Worm (Caenorhabditis elegans) whole organism, L3 larva: ENCODE measurements around the gene plpp-1.1.

ENCODE experiments used
- egl-27 ChIP-seq: sonication (generic microtip); optimal IDR thresholded peaks from 4 replicates; lab custom pipeline; 2017; ENCODE audit warnings: missing biosample characterization, missing genetic modification reagents, missing genetic modification characterization
- egl-5 ChIP-seq: fragments of 150-350 bp; optimal IDR thresholded peaks from 2 replicates; lab custom pipeline; 2017; ENCODE audit warnings: missing biosample characterization, missing genetic modification reagents, missing genetic modification characterization, inconsistent platforms
- elt-2 ChIP-seq: sonication (generic microtip); optimal IDR thresholded peaks from 2 replicates; lab custom pipeline; 2016; ENCODE audit warnings: missing genetic modification reagents, mild to moderate bottlenecking, missing genetic modification characterization, missing compliant biosample characterization
- elt-3 ChIP-seq, 3 experiments: fragments of 150-350 bp in 1 of 3; sonication (generic microtip) in 2 of 3; optimal IDR thresholded peaks; 2 replicates in 2 of 3; 4 replicates in 1 of 3; lab custom pipeline; 2014 to 2017; ENCODE audit warnings: missing biosample characterization in 3 of 3, missing genetic modification characterization in 3 of 3
- jun-1 ChIP-seq: fragments of 150-350 bp; optimal IDR thresholded peaks from 2 replicates; lab custom pipeline; 2014; ENCODE audit warnings: missing biosample characterization, missing genetic modification reagents, missing genetic modification characterization
- lin-15B ChIP-seq: fragments of 150-350 bp; optimal IDR thresholded peaks from 2 replicates; lab custom pipeline; 2014; ENCODE audit warnings: missing biosample characterization, missing genetic modification characterization
- nhr-11 ChIP-seq: fragments of 150-350 bp; optimal IDR thresholded peaks from 2 replicates; lab custom pipeline; 2014; ENCODE audit warnings: missing biosample characterization, missing genetic modification characterization
- nhr-23 ChIP-seq: fragments of 150-350 bp; optimal IDR thresholded peaks from 2 replicates; lab custom pipeline; 2014; ENCODE audit warnings: missing biosample characterization, missing genetic modification reagents, missing genetic modification characterization
- nhr-237 ChIP-seq: fragments of 150-350 bp; optimal IDR thresholded peaks from 2 replicates; lab custom pipeline; 2014; ENCODE audit warnings: missing biosample characterization, missing genetic modification characterization
- nhr-28 ChIP-seq: fragments of 150-350 bp; optimal IDR thresholded peaks from 2 replicates; lab custom pipeline; 2014; ENCODE audit warnings: missing biosample characterization, missing genetic modification characterization
- pha-4 ChIP-seq: fragments of 150-350 bp; optimal IDR thresholded peaks from 2 replicates; lab custom pipeline; 2014; ENCODE audit warnings: missing biosample characterization, missing genetic modification reagents, missing genetic modification characterization
- pqm-1 ChIP-seq: fragments of 150-350 bp; optimal IDR thresholded peaks from 2 replicates; lab custom pipeline; 2017; ENCODE audit warnings: missing biosample characterization, missing genetic modification characterization, inconsistent platforms
- tbx-2 ChIP-seq: sonication (generic microtip); optimal IDR thresholded peaks from 2 replicates; lab custom pipeline; 2016; ENCODE audit warnings: mild to moderate bottlenecking, missing genetic modification characterization, missing compliant biosample characterization
- zag-1 ChIP-seq: fragments of 150-350 bp; optimal IDR thresholded peaks from 2 replicates; lab custom pipeline; 2014; ENCODE audit warnings: missing biosample characterization, missing genetic modification characterization

DNA sequence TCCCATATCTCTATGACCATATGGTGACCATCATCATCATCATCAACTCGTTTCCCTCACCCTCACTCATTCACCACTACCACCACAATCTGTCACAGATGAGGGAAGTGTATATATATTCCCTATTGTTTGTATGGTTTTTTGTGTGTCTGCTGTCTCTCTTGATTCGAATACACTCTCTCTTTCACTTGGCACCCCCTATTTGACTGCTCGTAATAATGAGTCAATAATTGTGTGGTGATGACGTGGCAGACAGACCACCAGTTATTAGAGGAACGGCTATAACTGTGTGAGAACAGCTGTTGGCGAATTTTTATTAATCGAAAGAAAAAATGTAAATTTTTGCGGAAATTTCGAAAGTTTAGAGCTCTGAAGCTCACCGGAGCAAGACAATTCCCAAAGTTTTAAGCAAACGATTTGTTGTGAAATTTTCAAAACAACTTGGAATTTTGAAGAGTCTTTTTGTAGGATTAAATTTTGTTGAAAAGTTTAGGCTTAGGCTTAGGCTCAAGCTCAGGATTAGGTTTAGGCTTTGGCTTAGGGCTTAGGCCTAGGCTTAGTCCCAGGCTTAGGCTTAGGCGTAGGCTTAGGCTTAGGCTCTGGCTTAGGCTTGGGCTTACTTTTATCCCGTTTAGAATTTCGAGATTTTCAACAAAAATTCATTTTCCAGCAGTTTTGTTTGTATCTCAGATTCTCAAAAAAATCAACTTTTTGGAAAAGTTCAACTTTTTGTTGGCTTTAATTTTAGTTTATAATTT, 29.8 kb upstream of the plpp-1.1 start:
- no peak for TF ChIP-seq elt-2 (tag; lab: Kevin White, UChicago)
- peak; percentile 69 for TF ChIP-seq pha-4
- TF ChIP-seq nhr-23 (tag; lab: Kevin White, UChicago) = no peak
- TF ChIP-seq jun-1 = no peak
- no peak for TF ChIP-seq lin-15B (tag; lab: Kevin White, UChicago)
- no peak for TF ChIP-seq zag-1 (tag; lab: Kevin White, UChicago)
- TF ChIP-seq nhr-11 (tag; lab: Kevin White, UChicago) = no peak
- TF ChIP-seq egl-27 (tag; lab: Kevin White, UChicago) = no peak
- TF ChIP-seq egl-5 (tag; lab: Kevin White, UChicago) = no peak
- TF ChIP-seq tbx-2 (tag; lab: Kevin White, UChicago) = no peak
- TF ChIP-seq nhr-28 (tag; lab: Kevin White, UChicago) = no peak
- TF ChIP-seq elt-3 (tag; optimal IDR thresholded peaks at IDR 0.05; lab: Kevin White, UChicago) = no peak
- no peak for TF ChIP-seq pqm-1 (tag; lab: Kevin White, UChicago)
- TF ChIP-seq nhr-237 (tag; lab: Kevin White, UChicago) = no peak
